Worm (Caenorhabditis elegans) whole organism, L1 larva: ENCODE measurements around the gene str-160.

Experiments used
- C16A3.4 ChIP-seq: fragments of 150-350 bp; optimal IDR thresholded peaks from 2 replicates; lab custom pipeline; 2014; ENCODE audit warnings: missing biosample characterization, missing genetic modification characterization
- nhr-237 ChIP-seq: fragments of 150-350 bp; optimal IDR thresholded peaks from 2 replicates; lab custom pipeline; 2014; ENCODE audit warnings: missing biosample characterization, missing genetic modification characterization

DNA sequence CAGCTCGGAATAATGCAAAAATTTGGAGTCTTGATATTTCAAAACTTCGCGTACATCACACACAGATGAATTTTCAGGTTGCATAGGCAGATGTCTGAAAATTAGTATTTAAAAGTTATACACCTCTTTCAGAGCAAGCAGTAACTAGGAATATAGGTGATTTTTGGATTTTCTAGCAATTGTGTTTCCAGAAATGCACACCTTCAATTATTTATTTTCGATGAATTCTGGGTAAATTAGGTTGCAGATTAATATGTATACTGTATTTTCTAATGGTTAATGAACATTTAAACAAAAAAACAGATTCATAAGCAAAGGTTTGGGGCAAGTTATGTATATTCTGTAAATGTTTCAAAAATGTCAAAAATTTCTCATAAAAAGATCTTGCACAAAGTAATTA lies 6.4 kb downstream of the str-160 start, which contains the start of gene srab-25:
- TF ChIP-seq nhr-237 (tag; lab: Kevin White, UChicago) (no peak), C16A3.4 (no peak)
